Fruit fly (Drosophila melanogaster) whole organism, embryonic: ENCODE data around the gene CG14631.

Source experiments
- Aef1 ChIP-seq: fragments of 200-800 bp; sonication (Bioruptor generic); IDR thresholded peaks from 3 replicates; pipeline ENCODE4 v1.3.6; 2022; ENCODE audit warnings: missing biosample characterization, missing genetic modification characterization
- Asciz ChIP-seq: fragments of 200-800 bp; sonication (Bioruptor generic); optimal IDR thresholded peaks from 2 replicates; lab custom pipeline; 2017; ENCODE audit warnings: missing biosample characterization, mild to moderate bottlenecking, missing genetic modification characterization, missing genetic modification reagents
- B-H2 ChIP-seq: fragments of 200-800 bp; sonication (Bioruptor generic); optimal IDR thresholded peaks from 2 replicates; lab custom pipeline; 2018; ENCODE audit warnings: missing biosample characterization, mild to moderate bottlenecking, missing genetic modification characterization
- C15 ChIP-seq: fragments of 200-800 bp; sonication (Bioruptor generic); IDR thresholded peaks from 3 replicates; pipeline ENCODE4 v1.3.6; 2022; ENCODE audit warnings: missing biosample characterization, missing genetic modification characterization
- CG10147 ChIP-seq: fragments of 200-800 bp; sonication (Bioruptor generic); optimal IDR thresholded peaks from 2 replicates; lab custom pipeline; 2019; ENCODE audit warnings: missing biosample characterization, mild to moderate bottlenecking, missing genetic modification characterization, moderate library complexity
- CG10267 ChIP-seq: fragments of 200-800 bp; sonication (Bioruptor generic); optimal IDR thresholded peaks from 2 replicates; lab custom pipeline; 2018; ENCODE audit warnings: missing biosample characterization, mild to moderate bottlenecking, missing genetic modification characterization, moderate library complexity
- CG10431 ChIP-seq: fragments of 200-800 bp; sonication (Bioruptor generic); optimal IDR thresholded peaks from 3 replicates; lab custom pipeline; 2018; ENCODE audit warnings: missing biosample characterization, mild to moderate bottlenecking, missing genetic modification characterization
- CG11398 ChIP-seq: fragments of 200-800 bp; sonication (Bioruptor generic); optimal IDR thresholded peaks from 2 replicates; lab custom pipeline; 2016; ENCODE audit warnings: missing biosample characterization, missing genetic modification characterization
- CG11560 ChIP-seq: fragments of 200-800 bp; sonication (Bioruptor generic); IDR thresholded peaks from 3 replicates; pipeline ENCODE4 v1.3.6; 2022; ENCODE audit warnings: missing biosample characterization, missing genetic modification characterization
- CG12155 ChIP-seq: fragments of 200-800 bp; sonication (Bioruptor generic); optimal IDR thresholded peaks from 3 replicates; lab custom pipeline; 2016; ENCODE audit warnings: missing biosample characterization, missing genetic modification characterization
- CG12942 ChIP-seq: fragments of 200-800 bp; sonication (Bioruptor generic); optimal IDR thresholded peaks from 3 replicates; lab custom pipeline; 2016; ENCODE audit warnings: missing biosample characterization, missing genetic modification characterization
- CG13894 ChIP-seq: fragments of 200-800 bp; sonication (Bioruptor generic); optimal IDR thresholded peaks from 3 replicates; lab custom pipeline; 2018; ENCODE audit warnings: missing biosample characterization, mild to moderate bottlenecking, missing genetic modification characterization, moderate library complexity
- CG14441 ChIP-seq: fragments of 200-800 bp; sonication (Bioruptor generic); IDR thresholded peaks from 2 replicates; pipeline ENCODE4 v1.3.6; 2022; ENCODE audit warnings: missing biosample characterization, missing genetic modification characterization
- CG1647 ChIP-seq: fragments of 200-800 bp; sonication (Bioruptor generic); optimal IDR thresholded peaks from 3 replicates; lab custom pipeline; 2016; ENCODE audit warnings: missing biosample characterization, missing genetic modification characterization
- CG30431 ChIP-seq: fragments of 200-800 bp; sonication (Bioruptor generic); optimal IDR thresholded peaks from 2 replicates; lab custom pipeline; 2017; ENCODE audit warnings: missing biosample characterization, missing genetic modification characterization
- CG31365 ChIP-seq: fragments of 200-800 bp; sonication (Bioruptor generic); optimal IDR thresholded peaks from 2 replicates; lab custom pipeline; 2018; ENCODE audit warnings: missing biosample characterization, mild to moderate bottlenecking, missing genetic modification characterization
- CG3163 ChIP-seq: fragments of 200-800 bp; sonication (Bioruptor generic); optimal IDR thresholded peaks from 3 replicates; lab custom pipeline; 2016; ENCODE audit warnings: missing biosample characterization, missing genetic modification characterization
- CG3995 ChIP-seq: fragments of 200-800 bp; sonication (Bioruptor generic); optimal IDR thresholded peaks from 3 replicates; lab custom pipeline; 2016; ENCODE audit warnings: missing biosample characterization, missing genetic modification characterization
- CG42726 ChIP-seq: fragments of 200-800 bp; sonication (Bioruptor generic); IDR thresholded peaks from 2 replicates; pipeline ENCODE4 v1.3.6; 2022; ENCODE audit warnings: missing biosample characterization, missing genetic modification characterization; ENCODE audit not compliant: partially characterized antibody
- CG6175 ChIP-seq: fragments of 200-800 bp; sonication (Bioruptor generic); IDR thresholded peaks from 3 replicates; pipeline ENCODE4 v1.3.6; 2022; ENCODE audit warnings: missing biosample characterization, missing genetic modification characterization
- CG6272 ChIP-seq: fragments of 200-800 bp; sonication (Bioruptor generic); IDR thresholded peaks from 2 replicates; pipeline ENCODE4 v1.3.6; 2022; ENCODE audit warnings: missing biosample characterization, missing genetic modification characterization
- CG6683 ChIP-seq: fragments of 200-800 bp; sonication (Bioruptor generic); optimal IDR thresholded peaks from 2 replicates; lab custom pipeline; 2017; ENCODE audit warnings: missing biosample characterization, mild to moderate bottlenecking, missing genetic modification characterization, missing genetic modification reagents
- CG6854 ChIP-seq: fragments of 200-800 bp; sonication (Bioruptor generic); optimal IDR thresholded peaks from 3 replicates; lab custom pipeline; 2017; ENCODE audit warnings: missing biosample characterization, mild to moderate bottlenecking, missing genetic modification characterization
- CG9609 ChIP-seq: fragments of 200-800 bp; sonication (Bioruptor generic); optimal IDR thresholded peaks from 3 replicates; lab custom pipeline; 2016; ENCODE audit warnings: missing biosample characterization, missing genetic modification characterization
- CG9797 ChIP-seq: fragments of 200-800 bp; sonication (Bioruptor generic); optimal IDR thresholded peaks from 3 replicates; lab custom pipeline; 2018; ENCODE audit warnings: missing biosample characterization, mild to moderate bottlenecking, missing genetic modification characterization
- Chrac-16 ChIP-seq: fragments of 200-800 bp; sonication (Bioruptor generic); optimal IDR thresholded peaks from 3 replicates; lab custom pipeline; 2016; ENCODE audit warnings: missing biosample characterization, missing genetic modification characterization
- D19A ChIP-seq: fragments of 200-800 bp; optimal IDR thresholded peaks from 3 replicates; lab custom pipeline; 2019; ENCODE audit warnings: missing biosample characterization, mild to moderate bottlenecking, missing genetic modification characterization, moderate library complexity
- Dek ChIP-seq: fragments of 200-800 bp; sonication (Bioruptor generic); optimal IDR thresholded peaks from 3 replicates; lab custom pipeline; 2019; ENCODE audit warnings: missing biosample characterization, mild to moderate bottlenecking, missing genetic modification characterization, moderate library complexity
- Ets97D ChIP-seq: fragments of 200-800 bp; sonication (Bioruptor generic); optimal IDR thresholded peaks from 3 replicates; lab custom pipeline; 2016; ENCODE audit warnings: missing biosample characterization, missing genetic modification characterization
- H15 ChIP-seq: fragments of 200-800 bp; sonication (Bioruptor generic); IDR thresholded peaks from 3 replicates; pipeline ENCODE4 v1.3.6; 2022; ENCODE audit warnings: missing biosample characterization, missing genetic modification characterization
- HLH4C ChIP-seq: fragments of 200-800 bp; sonication (Bioruptor generic); IDR thresholded peaks from 3 replicates; pipeline ENCODE4 v1.3.6; 2022; ENCODE audit warnings: missing biosample characterization, missing genetic modification characterization; ENCODE audit not compliant: partially characterized antibody
- HmgD ChIP-seq: fragments of 200-800 bp; sonication (Bioruptor generic); optimal IDR thresholded peaks from 3 replicates; lab custom pipeline; 2016; ENCODE audit warnings: missing biosample characterization, missing genetic modification characterization
- Lhr ChIP-seq: fragments of 200-800 bp; sonication (Bioruptor generic); optimal IDR thresholded peaks from 3 replicates; lab custom pipeline; 2017; ENCODE audit warnings: mild to moderate bottlenecking, missing biosample characterization, missing genetic modification reagents, missing genetic modification characterization
- Lim3 ChIP-seq: fragments of 200-800 bp; sonication (Bioruptor generic); IDR thresholded peaks from 2 replicates; pipeline ENCODE4 v1.3.6; 2022; ENCODE audit warnings: missing biosample characterization, missing genetic modification characterization
- NK7.1 ChIP-seq: fragments of 200-800 bp; sonication (Bioruptor generic); optimal IDR thresholded peaks from 3 replicates; lab custom pipeline; 2016; ENCODE audit warnings: missing biosample characterization, missing genetic modification characterization
- PHDP ChIP-seq: fragments of 200-800 bp; sonication (Bioruptor generic); optimal IDR thresholded peaks from 3 replicates; lab custom pipeline; 2018; ENCODE audit warnings: missing biosample characterization, mild to moderate bottlenecking, missing genetic modification characterization, moderate library complexity
- Side ChIP-seq: fragments of 200-800 bp; sonication (Bioruptor generic); optimal IDR thresholded peaks from 2 replicates; lab custom pipeline; 2016; ENCODE audit warnings: missing biosample characterization, missing genetic modification characterization
- YL-1 ChIP-seq: fragments of 200-800 bp; sonication (Bioruptor generic); optimal IDR thresholded peaks from 3 replicates; lab custom pipeline; 2017; ENCODE audit warnings: missing biosample characterization, mild to moderate bottlenecking, missing genetic modification characterization
- crc ChIP-seq: fragments of 200-800 bp; sonication (Bioruptor generic); optimal IDR thresholded peaks from 2 replicates; lab custom pipeline; 2016; ENCODE audit warnings: missing biosample characterization, missing genetic modification characterization
- cwo ChIP-seq: fragments of 200-800 bp; sonication (Bioruptor generic); optimal IDR thresholded peaks from 3 replicates; lab custom pipeline; 2017; ENCODE audit warnings: missing biosample characterization, missing genetic modification characterization, mild to moderate bottlenecking, moderate library complexity, missing genetic modification reagents
- dati ChIP-seq: fragments of 200-800 bp; sonication (Bioruptor generic); IDR thresholded peaks from 2 replicates; pipeline ENCODE4 v1.3.6; 2022; ENCODE audit warnings: missing biosample characterization, missing genetic modification characterization
- fd102C ChIP-seq: fragments of 200-800 bp; sonication (Bioruptor generic); optimal IDR thresholded peaks from 2 replicates; lab custom pipeline; 2018; ENCODE audit warnings: missing biosample characterization, mild to moderate bottlenecking, missing genetic modification characterization, moderate library complexity
- jigr1 ChIP-seq: fragments of 200-800 bp; sonication (Bioruptor generic); IDR thresholded peaks from 3 replicates; pipeline ENCODE4 v1.3.6; 2022; ENCODE audit warnings: missing biosample characterization, missing genetic modification characterization
- jing ChIP-seq: fragments of 200-800 bp; sonication (Bioruptor generic); optimal IDR thresholded peaks from 2 replicates; lab custom pipeline; 2018; ENCODE audit warnings: missing biosample characterization, mild to moderate bottlenecking, missing genetic modification characterization
- lov ChIP-seq, 2 experiments: fragments of 200-800 bp in 1 of 2; fragments of >200 bp in 1 of 2; sonication (Bioruptor generic) in 1 of 2; IDR thresholded peaks in 1 of 2; optimal IDR thresholded peaks in 1 of 2; 2 replicates in 1 of 2; 3 replicates in 1 of 2; pipeline versions ENCODE4 v1.3.6 to Lab custom; 2017 to 2022; ENCODE audit warnings: missing biosample characterization in 1 of 2, missing genetic modification characterization in 1 of 2
- repo ChIP-seq: fragments of 200-800 bp; sonication (Bioruptor generic); optimal IDR thresholded peaks from 2 replicates; lab custom pipeline; 2016; ENCODE audit warnings: missing biosample characterization, missing genetic modification characterization
- salm ChIP-seq: fragments of 200-800 bp; sonication (Bioruptor generic); optimal IDR thresholded peaks from 2 replicates; lab custom pipeline; 2018; ENCODE audit warnings: missing biosample characterization, mild to moderate bottlenecking, missing genetic modification characterization
- schlank ChIP-seq: fragments of 200-800 bp; sonication (Bioruptor generic); optimal IDR thresholded peaks from 2 replicates; lab custom pipeline; 2018; ENCODE audit warnings: missing biosample characterization, mild to moderate bottlenecking, missing genetic modification characterization
- tna ChIP-seq: fragments of 200-800 bp; sonication (Bioruptor generic); IDR thresholded peaks from 2 replicates; pipeline ENCODE4 v1.3.6; 2022; ENCODE audit warnings: missing biosample characterization, missing genetic modification characterization; ENCODE audit not compliant: partially characterized antibody
- zfh1 ChIP-seq: fragments of 200-800 bp; sonication (Bioruptor generic); IDR thresholded peaks from 3 replicates; pipeline ENCODE4 v1.3.6; 2022; ENCODE audit warnings: missing biosample characterization, missing genetic modification characterization

Gene CG14631

dm6 chrX:1052684-1053389 is 41.0 kb downstream of the CG14631 start:
- TF ChIP-seq crc (GFP tag; lab: Kevin White, UChicago) (no peak), Dek (tag; lab: Kevin White, UChicago) (no peak), jigr1 (GFP tag; lab: Robert Waterston, UW) (no peak), tna (GFP tag; lab: Robert Waterston, UW) (no peak), HLH4C (GFP tag; lab: Robert Waterston, UW) (no peak), NK7.1 (GFP tag; lab: Kevin White, UChicago) (no peak), B-H2 (GFP tag; lab: Kevin White, UChicago) (no peak), Aef1 (GFP tag; lab: Robert Waterston, UW) (no peak), CG31365 (tag; lab: Kevin White, UChicago) (no peak), PHDP (peak; percentile 40), CG6854 (no peak), jing (GFP tag; lab: Kevin White, UChicago) (no peak), YL-1 (no peak), Lim3 (GFP tag; lab: Robert Waterston, UW) (no peak), CG10431 (no peak), CG1647 (GFP tag; lab: Kevin White, UChicago) (no peak), cwo (GFP tag; lab: Kevin White, UChicago) (peak; percentile 12), D19A (peak; percentile 31), lov (optimal IDR thresholded peaks at IDR 0.05; lab: Kevin White, UChicago) (no peak), lov (GFP tag; IDR thresholded peaks at IDR 0.05; lab: Robert Waterston, UW) (no peak), CG9609 (GFP tag; lab: Kevin White, UChicago) (peak; percentile 22), salm (tag; lab: Kevin White, UChicago) (no peak), CG12155 (no peak), C15 (no peak), HmgD (GFP tag; lab: Kevin White, UChicago) (no peak), Chrac-16 (peak; percentile 2), H15 (0 out of 3 replicates have a peak, but pooled peaks have one; percentile 31), Side (GFP tag; lab: Kevin White, UChicago) (peak; percentile 31), CG10147 (no peak), Lhr (GFP tag; lab: Kevin White, UChicago) (no peak), CG14441 (GFP tag; lab: Robert Waterston, UW) (peak; percentile 43; the same call in 1 of the 2 replicates), zfh1 (peak; percentile 66), CG3163 (GFP tag; lab: Kevin White, UChicago) (no peak), fd102C (GFP tag; lab: Kevin White, UChicago) (no peak), schlank (tag; lab: Kevin White, UChicago) (no peak), Ets97D (GFP tag; lab: Kevin White, UChicago) (no peak), CG10267 (peak; percentile 16), Asciz (GFP tag; lab: Kevin White, UChicago) (peak; percentile 33), CG11560 (tag; lab: Robert Waterston, UW) (no peak), CG6175 (GFP tag; lab: Robert Waterston, UW) (no peak), CG42726 (GFP tag; lab: Robert Waterston, UW) (no peak), CG3995 (no peak), repo (GFP tag; lab: Kevin White, UChicago) (peak; percentile 11), CG30431 (peak; percentile 45), dati (no peak), CG6683 (GFP tag; lab: Kevin White, UChicago) (no peak), CG13894 (tag; lab: Kevin White, UChicago) (no peak), CG6272 (GFP tag; lab: Robert Waterston, UW) (no peak), CG11398 (GFP tag; lab: Kevin White, UChicago) (no peak), CG9797 (no peak), CG12942 (no peak)
